Worm (Caenorhabditis elegans) whole organism, mixed stage, embryonic: ENCODE data around the gene hbl-1.

Experiments
- M03D4.4 ChIP-seq: sonication (generic microtip); optimal IDR thresholded peaks from 2 replicates; lab custom pipeline; 2017; ENCODE audit warnings: mild to moderate bottlenecking, missing genetic modification characterization, missing compliant biosample characterization
- bed-3 ChIP-seq: fragments of 200-800 bp; sonication (Bioruptor generic); optimal IDR thresholded peaks from 3 replicates; lab custom pipeline; 2018; ENCODE audit warnings: mild to moderate bottlenecking, missing genetic modification characterization, moderate library complexity, missing compliant biosample characterization
- blmp-1 ChIP-seq: fragments of 150-350 bp; optimal IDR thresholded peaks from 2 replicates; lab custom pipeline; 2014; ENCODE audit warnings: missing biosample characterization, missing genetic modification characterization
- ceh-39 ChIP-seq: fragments of 150-350 bp; optimal IDR thresholded peaks from 2 replicates; lab custom pipeline; 2014; ENCODE audit warnings: missing biosample characterization, missing genetic modification characterization
- ceh-43 ChIP-seq: fragments of 200-800 bp; sonication (Bioruptor generic); optimal IDR thresholded peaks from 2 replicates; lab custom pipeline; 2018; ENCODE audit warnings: mild to moderate bottlenecking, missing genetic modification characterization, moderate library complexity, missing compliant biosample characterization
- ceh-83 ChIP-seq: fragments of 200-800 bp; sonication (Bioruptor generic); optimal IDR thresholded peaks from 2 replicates; lab custom pipeline; 2018; ENCODE audit warnings: mild to moderate bottlenecking, missing genetic modification characterization, missing compliant biosample characterization
- ces-1 ChIP-seq: fragments of 150-350 bp; optimal IDR thresholded peaks from 2 replicates; lab custom pipeline; 2014; ENCODE audit warnings: missing biosample characterization, missing genetic modification reagents, missing genetic modification characterization
- cnd-1 ChIP-seq: fragments of 200-800 bp; sonication (Bioruptor generic); optimal IDR thresholded peaks from 2 replicates; lab custom pipeline; 2018; ENCODE audit warnings: mild to moderate bottlenecking, missing genetic modification characterization, missing compliant biosample characterization
- drap-1 ChIP-seq: fragments of 200-800 bp; sonication (Bioruptor generic); optimal IDR thresholded peaks from 3 replicates; lab custom pipeline; 2018; ENCODE audit warnings: mild to moderate bottlenecking, missing genetic modification characterization, missing compliant biosample characterization
- elt-1 ChIP-seq: sonication (generic microtip); optimal IDR thresholded peaks from 2 replicates; lab custom pipeline; 2017; ENCODE audit warnings: missing genetic modification characterization, mild to moderate bottlenecking, missing compliant biosample characterization, antibody characterized with exemption, moderate library complexity, borderline replicate concordance; ENCODE audit not compliant: insufficient read depth
- flh-1 ChIP-seq: fragments of 200-800 bp; sonication (Bioruptor generic); optimal IDR thresholded peaks from 2 replicates; lab custom pipeline; 2018; ENCODE audit warnings: mild to moderate bottlenecking, missing genetic modification characterization, moderate library complexity, missing compliant biosample characterization
- ham-2 ChIP-seq: fragments of 200-800 bp; sonication (Bioruptor generic); optimal IDR thresholded peaks from 2 replicates; lab custom pipeline; 2018; ENCODE audit warnings: mild to moderate bottlenecking, missing genetic modification characterization, missing compliant biosample characterization
- hlh-1 ChIP-seq: fragments of 150-350 bp; optimal IDR thresholded peaks from 2 replicates; lab custom pipeline; 2014; ENCODE audit warnings: missing biosample characterization, missing genetic modification reagents, missing genetic modification characterization
- lin-13 ChIP-seq: fragments of 150-350 bp; optimal IDR thresholded peaks from 2 replicates; lab custom pipeline; 2014; ENCODE audit warnings: missing biosample characterization, missing genetic modification characterization
- lin-32 ChIP-seq: fragments of 200-800 bp; sonication (Bioruptor generic); optimal IDR thresholded peaks from 2 replicates; lab custom pipeline; 2018; ENCODE audit warnings: mild to moderate bottlenecking, missing genetic modification characterization, missing compliant biosample characterization
- lsy-2 ChIP-seq: fragments of 150-350 bp; optimal IDR thresholded peaks from 2 replicates; lab custom pipeline; 2014; ENCODE audit warnings: missing biosample characterization, missing genetic modification characterization
- mab-5 ChIP-seq: fragments of 150-350 bp; optimal IDR thresholded peaks from 2 replicates; lab custom pipeline; 2014; ENCODE audit warnings: missing biosample characterization, missing genetic modification characterization
- mep-1 ChIP-seq: fragments of 150-350 bp; optimal IDR thresholded peaks from 2 replicates; lab custom pipeline; 2017; ENCODE audit warnings: missing biosample characterization, missing genetic modification reagents, missing genetic modification characterization, inconsistent platforms
- mls-2 ChIP-seq: sonication (generic microtip); optimal IDR thresholded peaks from 2 replicates; lab custom pipeline; 2016; ENCODE audit warnings: mild to moderate bottlenecking, missing genetic modification characterization, moderate library complexity, missing compliant biosample characterization
- nhr-12 ChIP-seq: fragments of 150-350 bp; optimal IDR thresholded peaks from 2 replicates; lab custom pipeline; 2014; ENCODE audit warnings: missing biosample characterization, missing genetic modification characterization
- nhr-2 ChIP-seq: fragments of 150-350 bp; optimal IDR thresholded peaks from 2 replicates; lab custom pipeline; 2014; ENCODE audit warnings: missing biosample characterization, missing genetic modification characterization
- nhr-237 ChIP-seq: fragments of 150-350 bp; optimal IDR thresholded peaks from 2 replicates; lab custom pipeline; 2014; ENCODE audit warnings: missing biosample characterization, missing genetic modification characterization
- nhr-28 ChIP-seq: fragments of 150-350 bp; optimal IDR thresholded peaks from 2 replicates; lab custom pipeline; 2014; ENCODE audit warnings: missing biosample characterization, missing genetic modification characterization
- nhr-76 ChIP-seq: sonication (generic microtip); optimal IDR thresholded peaks from 2 replicates; lab custom pipeline; 2017; ENCODE audit warnings: missing biosample characterization, missing genetic modification characterization
- pha-4 ChIP-seq: fragments of 150-350 bp; optimal IDR thresholded peaks from 2 replicates; lab custom pipeline; 2018; ENCODE audit warnings: missing biosample characterization, missing genetic modification reagents, missing genetic modification characterization
- sem-2 ChIP-seq: fragments of 200-800 bp; sonication (Bioruptor generic); optimal IDR thresholded peaks from 2 replicates; lab custom pipeline; 2018; ENCODE audit warnings: mild to moderate bottlenecking, missing genetic modification characterization, missing compliant biosample characterization
- snpc-4 ChIP-seq: fragments of 150-350 bp; optimal IDR thresholded peaks from 2 replicates; lab custom pipeline; 2014; ENCODE audit warnings: missing biosample characterization, missing genetic modification characterization
- sptf-1 ChIP-seq: sonication (generic microtip); optimal IDR thresholded peaks from 2 replicates; lab custom pipeline; 2017; ENCODE audit warnings: mild to moderate bottlenecking, missing genetic modification characterization, moderate library complexity, missing compliant biosample characterization
- unc-120 ChIP-seq: sonication (generic microtip); optimal IDR thresholded peaks from 2 replicates; lab custom pipeline; 2017; ENCODE audit warnings: missing genetic modification characterization, missing compliant biosample characterization; ENCODE audit not compliant: poor library complexity, severe bottlenecking
- unc-39 ChIP-seq: fragments of 150-350 bp; optimal IDR thresholded peaks from 2 replicates; lab custom pipeline; 2014; ENCODE audit warnings: missing biosample characterization, missing genetic modification characterization
- unc-62 ChIP-seq: fragments of 150-350 bp; optimal IDR thresholded peaks from 2 replicates; lab custom pipeline; 2014; ENCODE audit warnings: missing biosample characterization, missing genetic modification reagents, missing genetic modification characterization
- zip-8 ChIP-seq: fragments of 150-350 bp; optimal IDR thresholded peaks from 2 replicates; lab custom pipeline; 2014; ENCODE audit warnings: missing biosample characterization, missing genetic modification characterization
- ztf-11 ChIP-seq: fragments of 150-350 bp; optimal IDR thresholded peaks from 2 replicates; lab custom pipeline; 2014; ENCODE audit warnings: missing biosample characterization, missing genetic modification characterization

The hbl-1 gene

DNA sequence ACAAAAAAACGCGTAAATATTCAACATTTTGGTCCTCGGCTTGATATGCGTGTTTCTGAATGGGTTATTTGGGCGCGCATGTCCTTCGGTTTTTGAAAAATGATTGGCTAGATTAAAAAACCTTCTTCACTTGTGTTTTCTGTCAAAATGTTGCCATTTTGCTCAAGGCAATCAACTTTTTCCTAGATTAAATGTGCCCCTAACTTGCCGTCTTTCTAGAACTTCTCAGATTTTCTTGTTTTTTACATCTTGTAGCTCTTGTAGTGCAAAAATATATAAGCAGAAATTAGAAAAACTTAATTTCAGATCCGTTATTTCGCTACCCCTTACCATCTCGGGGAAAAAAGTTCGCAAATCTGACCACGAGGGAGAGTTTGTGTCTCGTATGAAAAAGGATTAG, at the start of gene hbl-1:
hbl-1 (plus strand) TSS at position 301 of the 400 bp plus-strand sequence.
- TF ChIP-seq mab-5 (tag; lab: Kevin White, UChicago): no peak
- TF ChIP-seq nhr-237 (tag; lab: Kevin White, UChicago): no peak
- TF ChIP-seq lin-32 (GFP tag; lab: Kevin White, UChicago): no peak
- TF ChIP-seq elt-1 (tag; lab: Kevin White, UChicago): no peak
- no peak for TF ChIP-seq sem-2
- no peak for TF ChIP-seq hlh-1
- no peak for TF ChIP-seq M03D4.4 (tag; lab: Kevin White, UChicago)
- no peak for TF ChIP-seq flh-1 (GFP tag; lab: Kevin White, UChicago)
- TF ChIP-seq pha-4 (tag; lab: Kevin White, UChicago): no peak
- no peak for TF ChIP-seq cnd-1 (tag; lab: Kevin White, UChicago)
- TF ChIP-seq drap-1 (GFP tag; lab: Kevin White, UChicago): no peak
- no peak for TF ChIP-seq nhr-28 (tag; lab: Kevin White, UChicago)
- TF ChIP-seq ceh-83 (GFP tag; lab: Kevin White, UChicago): no peak
- no peak for TF ChIP-seq snpc-4 (tag; lab: Kevin White, UChicago)

DNA sequence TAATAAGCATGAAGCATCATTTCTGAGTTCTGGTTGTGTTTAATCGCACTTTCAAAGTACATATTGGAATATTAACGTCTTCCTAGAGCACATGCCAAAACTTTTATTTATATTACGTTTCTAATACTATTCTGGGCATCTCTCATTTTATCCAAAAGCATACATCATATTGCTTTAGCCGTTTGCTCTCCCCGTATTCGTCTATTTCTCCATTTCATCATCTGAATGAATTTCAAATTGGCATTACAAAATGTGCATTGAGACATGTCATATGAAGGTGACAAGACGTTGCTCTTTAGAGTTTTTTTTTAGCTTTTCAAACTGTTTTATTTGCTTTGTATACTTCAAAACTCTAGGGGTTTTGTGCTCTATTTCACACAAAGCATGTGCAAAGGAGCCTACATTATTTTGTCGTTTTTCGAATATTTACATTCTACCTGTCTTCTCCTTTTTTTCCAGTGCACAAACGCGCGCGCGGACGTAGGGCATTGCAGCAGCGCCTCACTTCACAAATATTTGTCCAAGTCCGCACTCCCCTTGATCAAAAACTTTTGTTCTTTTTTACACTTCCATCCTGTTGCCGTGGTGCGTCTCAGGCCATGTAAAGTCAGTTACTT, 49.3 kb upstream of the hbl-1 start:
- TF ChIP-seq nhr-2 (tag; lab: Kevin White, UChicago): no peak
- no peak for TF ChIP-seq lsy-2 (tag; lab: Kevin White, UChicago)
- TF ChIP-seq pha-4 (tag; lab: Kevin White, UChicago): peak; percentile 39
- TF ChIP-seq, all 35 proteins: peak for 1

DNA sequence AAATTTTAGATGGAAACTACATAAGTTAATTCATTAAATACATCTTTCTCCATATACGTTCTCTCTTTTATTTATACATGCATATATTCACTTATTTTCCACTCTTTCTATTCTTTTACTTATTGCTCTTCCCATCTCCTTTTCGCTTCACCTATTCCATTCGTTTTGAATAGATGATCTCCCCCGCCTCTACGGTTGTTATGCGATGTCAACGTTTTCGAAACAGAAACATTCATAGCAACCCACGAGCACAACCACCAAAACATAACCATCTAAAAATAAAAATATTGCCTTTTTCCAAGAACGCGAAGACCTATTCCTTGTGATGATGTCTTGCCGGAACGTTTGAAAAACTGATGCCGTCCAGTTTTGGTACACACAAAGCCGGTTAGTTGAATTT, 48.5 kb upstream of the hbl-1 start, which contains the start of gene sym-3:
sym-3 (plus strand) TSS at position 301 of the 400 bp plus-strand sequence.
- no peak for TF ChIP-seq ces-1 (GFP tag; lab: Kevin White, UChicago)
- TF ChIP-seq pha-4 (tag; lab: Kevin White, UChicago): no peak
- TF ChIP-seq lsy-2 (tag; lab: Kevin White, UChicago): no peak
- no peak for TF ChIP-seq flh-1 (GFP tag; lab: Kevin White, UChicago)
- no peak for TF ChIP-seq cnd-1 (tag; lab: Kevin White, UChicago)
- TF ChIP-seq bed-3 (GFP tag; lab: Kevin White, UChicago): no peak
- TF ChIP-seq ceh-43 (GFP tag; lab: Kevin White, UChicago): no peak
- TF ChIP-seq unc-62: no peak
- TF ChIP-seq lin-13: no peak
- TF ChIP-seq mep-1 (tag; lab: Kevin White, UChicago): no peak
- no peak for TF ChIP-seq blmp-1 (tag; lab: Kevin White, UChicago)
- TF ChIP-seq, all 35 proteins: peak for 0

DNA sequence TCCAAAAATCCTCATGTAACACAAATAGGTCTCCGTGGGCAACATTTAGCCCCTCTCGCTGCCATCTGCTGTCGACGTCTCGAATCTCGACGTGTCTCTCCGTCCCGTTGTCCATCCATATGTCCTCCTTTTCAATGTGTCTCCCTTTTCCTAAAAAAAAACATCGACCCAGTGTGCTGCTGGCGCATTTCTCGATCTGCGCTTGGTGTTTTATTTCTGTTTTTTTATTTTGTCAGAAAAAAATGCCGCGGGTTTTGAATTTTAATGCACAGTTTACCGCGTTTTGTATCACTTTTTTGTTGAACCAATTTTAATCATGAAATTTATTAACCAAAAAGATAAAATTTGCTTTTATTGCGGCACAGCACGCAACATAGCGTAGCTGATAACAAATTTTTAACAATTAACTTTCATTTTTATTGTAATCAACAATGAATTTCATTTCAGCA, 46.1 kb upstream of the hbl-1 start:
- peak; percentile 44 for TF ChIP-seq mep-1 (tag; lab: Kevin White, UChicago)
- peak; percentile 48 for TF ChIP-seq hlh-1
- TF ChIP-seq lin-32 (GFP tag; lab: Kevin White, UChicago): peak; percentile 54
- no peak for TF ChIP-seq nhr-12 (tag; lab: Kevin White, UChicago)
- TF ChIP-seq lin-13: no peak
- no peak for TF ChIP-seq blmp-1 (tag; lab: Kevin White, UChicago)
- peak; percentile 9 for TF ChIP-seq lsy-2 (tag; lab: Kevin White, UChicago)
- TF ChIP-seq ceh-43 (GFP tag; lab: Kevin White, UChicago): no peak
- TF ChIP-seq snpc-4 (tag; lab: Kevin White, UChicago): no peak
- TF ChIP-seq ceh-39: peak; percentile 31
- peak; percentile 43 for TF ChIP-seq mls-2 (tag; lab: Kevin White, UChicago)
- TF ChIP-seq cnd-1 (tag; lab: Kevin White, UChicago): peak; percentile 78
- no peak for TF ChIP-seq nhr-76
- no peak for TF ChIP-seq ham-2 (GFP tag; lab: Kevin White, UChicago)
- no peak for TF ChIP-seq elt-1 (tag; lab: Kevin White, UChicago)
- TF ChIP-seq unc-62: peak; percentile 51
- TF ChIP-seq sptf-1: peak; percentile 22
- TF ChIP-seq ces-1 (GFP tag; lab: Kevin White, UChicago): peak; percentile 38
- no peak for TF ChIP-seq bed-3 (GFP tag; lab: Kevin White, UChicago)

DNA sequence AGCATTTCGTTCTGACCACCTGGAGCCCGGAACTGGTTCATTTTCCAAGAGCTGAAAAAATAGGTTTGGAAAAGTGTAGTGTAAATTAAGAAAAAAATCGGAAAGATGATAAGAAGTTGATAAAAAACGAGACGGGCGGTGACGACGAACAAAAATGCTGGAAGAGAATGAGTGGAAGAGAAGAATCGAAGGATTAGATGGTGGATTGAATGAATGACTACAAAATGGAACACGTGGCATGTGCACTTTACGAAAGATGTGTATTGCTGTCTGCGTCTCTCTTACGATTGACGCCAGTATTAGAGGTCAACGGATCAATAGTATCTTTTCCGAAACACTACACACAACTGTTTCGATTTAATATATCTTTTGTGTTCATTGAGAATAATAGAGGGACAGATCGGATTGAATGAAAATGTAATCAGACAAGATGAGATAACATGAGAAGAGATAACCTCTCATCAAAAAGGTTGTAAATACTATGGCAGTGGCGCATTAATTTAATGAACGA, 41.2 kb upstream of the hbl-1 start, which contains the start of gene sft-4:
sft-4 (minus strand) TSS at position 51 of the 511 bp plus-strand sequence.
- TF ChIP-seq ztf-11: no peak
- TF ChIP-seq mab-5 (tag; lab: Kevin White, UChicago): no peak
- TF ChIP-seq cnd-1 (tag; lab: Kevin White, UChicago): no peak
- TF ChIP-seq M03D4.4 (tag; lab: Kevin White, UChicago): no peak
- TF ChIP-seq hlh-1: peak; percentile 80
- peak; percentile 71 for TF ChIP-seq unc-62
- peak; percentile 56 for TF ChIP-seq elt-1 (tag; lab: Kevin White, UChicago)
- no peak for TF ChIP-seq pha-4 (tag; lab: Kevin White, UChicago)
- no peak for TF ChIP-seq ceh-83 (GFP tag; lab: Kevin White, UChicago)
- TF ChIP-seq unc-120 (tag; lab: Kevin White, UChicago): peak; percentile 47
- TF ChIP-seq mep-1 (tag; lab: Kevin White, UChicago): no peak
- no peak for TF ChIP-seq zip-8 (tag; lab: Kevin White, UChicago)
- TF ChIP-seq ham-2 (GFP tag; lab: Kevin White, UChicago): no peak
- TF ChIP-seq unc-39 (tag; lab: Kevin White, UChicago): no peak
